Fruit fly (Drosophila melanogaster) whole organism, embryonic: ENCODE data around the gene lab.
A peak's percentile ranks its signal among the peaks of the same experiment; 100 is the strongest.

ENCODE experiments used
- Antp ChIP-seq: fragments of 200-800 bp; sonication (Bioruptor generic); optimal IDR thresholded peaks from 3 replicates; lab custom pipeline; 2016; ENCODE audit warnings: missing biosample characterization, missing genetic modification characterization
- Blimp-1 ChIP-seq: fragments of 200-800 bp; sonication (Bioruptor generic); optimal IDR thresholded peaks from 3 replicates; lab custom pipeline; 2018; ENCODE audit warnings: missing biosample characterization, missing genetic modification characterization, mild to moderate bottlenecking, moderate library complexity, missing genetic modification reagents
- CG10209 ChIP-seq: fragments of 200-800 bp; sonication (Bioruptor generic); optimal IDR thresholded peaks from 3 replicates; lab custom pipeline; 2017; ENCODE audit warnings: missing biosample characterization, mild to moderate bottlenecking, missing genetic modification characterization, missing genetic modification reagents
- CG2116 ChIP-seq: fragments of 200-800 bp; sonication (Bioruptor generic); optimal IDR thresholded peaks from 3 replicates; lab custom pipeline; 2018; ENCODE audit warnings: missing biosample characterization, mild to moderate bottlenecking, missing genetic modification characterization
- CG6689 ChIP-seq: fragments of 200-800 bp; sonication (Bioruptor generic); IDR thresholded peaks from 2 replicates; pipeline ENCODE4 v1.3.6; 2022; ENCODE audit warnings: missing biosample characterization, missing genetic modification characterization
- Dfd ChIP-seq, 2 experiments: fragments of >200 bp; optimal IDR thresholded peaks; 2 replicates each; lab custom pipeline; 2017; ENCODE audit warnings: missing biosample characterization in 2 of 2, missing genetic modification characterization in 2 of 2
- H15 ChIP-seq: fragments of 200-800 bp; sonication (Bioruptor generic); IDR thresholded peaks from 3 replicates; pipeline ENCODE4 v1.3.6; 2022; ENCODE audit warnings: missing biosample characterization, missing genetic modification characterization
- HLH4C ChIP-seq: fragments of 200-800 bp; sonication (Bioruptor generic); IDR thresholded peaks from 3 replicates; pipeline ENCODE4 v1.3.6; 2022; ENCODE audit warnings: missing biosample characterization, missing genetic modification characterization; ENCODE audit not compliant: partially characterized antibody
- croc ChIP-seq: fragments of 200-800 bp; sonication (Bioruptor generic); conservative IDR thresholded peaks from 3 replicates; pipeline ENCODE4 v1.3.6; 2022; ENCODE audit warnings: missing biosample characterization, missing genetic modification characterization
- vfl ChIP-seq: fragments of 200-800 bp; sonication (Bioruptor generic); optimal IDR thresholded peaks from 2 replicates; lab custom pipeline; 2016; ENCODE audit warnings: missing biosample characterization, missing genetic modification characterization
- wdn ChIP-seq: fragments of 200-800 bp; sonication (Bioruptor generic); IDR thresholded peaks from 2 replicates; pipeline ENCODE4 v1.3.6; 2022; ENCODE audit warnings: missing biosample characterization, missing genetic modification characterization

dm6 chr3R:6665117-6665654, 13.2 kb downstream of the lab start:
- TF ChIP-seq Blimp-1 (GFP tag; lab: Kevin White, UChicago) (peak; percentile 37), Dfd (GFP tag; optimal IDR thresholded peaks at IDR 0.05; lab: Kevin White, UChicago) (no peak), CG10209 (GFP tag; lab: Kevin White, UChicago) (peak; percentile 45), CG2116 (GFP tag; lab: Kevin White, UChicago) (no peak), CG6689 (no peak), H15 (GFP tag; lab: Robert Waterston, UW) (0 out of 3 replicates have a peak, but pooled peaks have one; percentile 21), wdn (GFP tag; lab: Robert Waterston, UW) (no peak), vfl (GFP tag; lab: Kevin White, UChicago) (no peak), Antp (GFP tag; lab: Kevin White, UChicago) (no peak), croc (GFP tag; lab: Robert Waterston, UW) (no peak), HLH4C (no peak)
